Worm (Caenorhabditis elegans) whole organism, L4 larva: ENCODE data around the gene F35F10.6.

Experiments
- F10B5.3 ChIP-seq: sonication (generic microtip); optimal IDR thresholded peaks from 2 replicates; lab custom pipeline; 2016; ENCODE audit warnings: mild to moderate bottlenecking, missing genetic modification characterization, missing compliant biosample characterization
- F26F4.8 ChIP-seq: fragments of 200-800 bp; sonication (Bioruptor generic); conservative IDR thresholded peaks from 2 replicates; pipeline ENCODE4 v1.3.6; 2022; ENCODE audit warnings: missing genetic modification characterization, missing compliant biosample characterization
- F37D6.2 ChIP-seq: sonication (generic microtip); optimal IDR thresholded peaks from 2 replicates; lab custom pipeline; 2016; ENCODE audit warnings: mild to moderate bottlenecking, missing genetic modification characterization, missing compliant biosample characterization
- F49E8.2 ChIP-seq: sonication (generic microtip); optimal IDR thresholded peaks from 2 replicates; lab custom pipeline; 2016; ENCODE audit warnings: missing compliant biosample characterization, mild to moderate bottlenecking, missing genetic modification characterization, borderline replicate concordance
- T20F7.1 ChIP-seq: fragments of 200-800 bp; sonication (Bioruptor generic); optimal IDR thresholded peaks from 2 replicates; lab custom pipeline; 2018; ENCODE audit warnings: mild to moderate bottlenecking, missing genetic modification characterization, missing compliant biosample characterization
- T26A8.4 ChIP-seq: fragments of 200-800 bp; sonication (Bioruptor generic); IDR thresholded peaks from 2 replicates; pipeline ENCODE4 v1.3.6; 2022; ENCODE audit warnings: missing genetic modification characterization, missing compliant biosample characterization
- Y105C5A.15 ChIP-seq: fragments of 200-800 bp; sonication (Bioruptor generic); IDR thresholded peaks from 2 replicates; pipeline ENCODE4 v1.3.6; 2022; ENCODE audit warnings: missing genetic modification characterization, missing compliant biosample characterization
- ZK337.2 ChIP-seq: fragments of 200-800 bp; sonication (Bioruptor generic); IDR thresholded peaks from 2 replicates; pipeline ENCODE4 v1.3.6; 2022; ENCODE audit warnings: missing genetic modification reagents, missing genetic modification characterization, missing compliant biosample characterization
- aly-2 ChIP-seq: sonication (generic microtip); optimal IDR thresholded peaks from 2 replicates; lab custom pipeline; 2018; ENCODE audit warnings: missing biosample characterization, missing genetic modification characterization
- ama-1 ChIP-seq: fragments of 150-350 bp; optimal IDR thresholded peaks from 2 replicates; lab custom pipeline; 2014; ENCODE audit warnings: inconsistent platforms, mixed read lengths
- ceh-44 ChIP-seq: fragments of 200-800 bp; sonication (Bioruptor generic); IDR thresholded peaks from 2 replicates; pipeline ENCODE4 v1.3.6; 2022; ENCODE audit warnings: missing genetic modification reagents, missing genetic modification characterization, missing compliant biosample characterization
- ceh-62 ChIP-seq: sonication (generic microtip); optimal IDR thresholded peaks from 2 replicates; lab custom pipeline; 2017; ENCODE audit warnings: missing biosample characterization, missing genetic modification characterization
- daf-12 ChIP-seq: fragments of 150-350 bp; optimal IDR thresholded peaks from 2 replicates; lab custom pipeline; 2014; ENCODE audit warnings: missing biosample characterization, missing genetic modification reagents, missing genetic modification characterization
- duxl-1 ChIP-seq: sonication (generic microtip); optimal IDR thresholded peaks from 2 replicates; lab custom pipeline; 2016; ENCODE audit warnings: mild to moderate bottlenecking, missing genetic modification characterization, moderate library complexity, missing compliant biosample characterization; ENCODE audit not compliant: poor library complexity
- egl-27 ChIP-seq: sonication (generic microtip); optimal IDR thresholded peaks from 3 replicates; lab custom pipeline; 2017; ENCODE audit warnings: missing biosample characterization, missing genetic modification reagents, missing genetic modification characterization
- fkh-10 ChIP-seq: fragments of 150-350 bp; optimal IDR thresholded peaks from 2 replicates; lab custom pipeline; 2014; ENCODE audit warnings: missing biosample characterization, missing genetic modification reagents, missing genetic modification characterization
- hlh-30 ChIP-seq: sonication (generic microtip); optimal IDR thresholded peaks from 2 replicates; lab custom pipeline; 2017; ENCODE audit warnings: antibody characterized with exemption, mild to moderate bottlenecking, missing genetic modification characterization, missing compliant biosample characterization; ENCODE audit not compliant: insufficient read depth
- hmg-1.1 ChIP-seq: fragments of 200-800 bp; sonication (Bioruptor generic); IDR thresholded peaks from 2 replicates; pipeline ENCODE4 v1.3.6; 2022; ENCODE audit warnings: missing genetic modification reagents, missing genetic modification characterization, missing compliant biosample characterization
- lin-1 ChIP-seq: fragments of 200-800 bp; sonication (Bioruptor generic); IDR thresholded peaks from 2 replicates; pipeline ENCODE4 v1.3.6; 2022; ENCODE audit warnings: missing genetic modification reagents, missing genetic modification characterization, missing compliant biosample characterization
- lin-15B ChIP-seq: fragments of 150-350 bp; sonication (generic microtip); optimal IDR thresholded peaks from 3 replicates; lab custom pipeline; 2014; ENCODE audit warnings: missing biosample characterization, missing genetic modification characterization
- lin-29 ChIP-seq: fragments of 200-800 bp; sonication (Bioruptor generic); IDR thresholded peaks from 2 replicates; pipeline ENCODE4 v1.3.6; 2022; ENCODE audit warnings: missing genetic modification reagents, missing genetic modification characterization, missing compliant biosample characterization
- madf-9 ChIP-seq: fragments of 200-800 bp; sonication (Bioruptor generic); conservative IDR thresholded peaks from 2 replicates; pipeline ENCODE4 v1.3.6; 2022; ENCODE audit warnings: missing genetic modification reagents, missing genetic modification characterization, missing compliant biosample characterization
- mdl-1 ChIP-seq, 2 experiments: fragments of 150-350 bp in 1 of 2; sonication (generic microtip) in 1 of 2; optimal IDR thresholded peaks; 2 replicates each; lab custom pipeline; 2014 to 2017; ENCODE audit warnings: missing biosample characterization in 2 of 2, missing genetic modification characterization in 2 of 2
- mdt-29 ChIP-seq: fragments of 200-800 bp; sonication (Bioruptor generic); IDR thresholded peaks from 2 replicates; pipeline ENCODE4 v1.3.6; 2022; ENCODE audit warnings: missing genetic modification reagents, missing genetic modification characterization, missing compliant biosample characterization
- mxl-3 ChIP-seq: fragments of 200-800 bp; sonication (Bioruptor generic); optimal IDR thresholded peaks from 2 replicates; lab custom pipeline; 2018; ENCODE audit warnings: mild to moderate bottlenecking, missing genetic modification characterization, missing compliant biosample characterization
- nhr-102 ChIP-seq: sonication (generic microtip); optimal IDR thresholded peaks from 2 replicates; lab custom pipeline; 2016; ENCODE audit warnings: mild to moderate bottlenecking, missing genetic modification characterization, moderate library complexity, missing compliant biosample characterization
- nhr-28 ChIP-seq: fragments of 150-350 bp; optimal IDR thresholded peaks from 2 replicates; lab custom pipeline; 2014; ENCODE audit warnings: missing biosample characterization, missing genetic modification characterization
- nhr-41 ChIP-seq: fragments of 200-800 bp; sonication (Bioruptor generic); IDR thresholded peaks from 2 replicates; pipeline ENCODE4 v1.3.6; 2022; ENCODE audit warnings: missing genetic modification reagents, missing genetic modification characterization, missing compliant biosample characterization
- saeg-2 ChIP-seq: fragments of 200-800 bp; sonication (Bioruptor generic); IDR thresholded peaks from 2 replicates; pipeline ENCODE4 v1.3.6; 2022; ENCODE audit warnings: missing genetic modification reagents, missing genetic modification characterization, missing compliant biosample characterization
- sdz-12 ChIP-seq: fragments of 200-800 bp; sonication (Bioruptor generic); optimal IDR thresholded peaks from 2 replicates; lab custom pipeline; 2018; ENCODE audit warnings: mild to moderate bottlenecking, missing genetic modification characterization, missing compliant biosample characterization
- snpc-1.2 ChIP-seq: fragments of 200-800 bp; sonication (Bioruptor generic); IDR thresholded peaks from 2 replicates; pipeline ENCODE4 v1.3.6; 2022; ENCODE audit warnings: missing genetic modification reagents, missing genetic modification characterization, missing compliant biosample characterization
- spr-3 ChIP-seq: fragments of 200-800 bp; sonication (Bioruptor generic); optimal IDR thresholded peaks from 2 replicates; lab custom pipeline; 2018; ENCODE audit warnings: mild to moderate bottlenecking, missing genetic modification characterization, missing compliant biosample characterization
- tag-97 ChIP-seq: fragments of 200-800 bp; sonication (Bioruptor generic); IDR thresholded peaks from 2 replicates; pipeline ENCODE4 v1.3.6; 2022; ENCODE audit warnings: missing genetic modification characterization, missing compliant biosample characterization
- unc-39 ChIP-seq: sonication (generic microtip); optimal IDR thresholded peaks from 2 replicates; lab custom pipeline; 2017; ENCODE audit warnings: missing biosample characterization, missing genetic modification characterization
- unc-62 ChIP-seq, 3 experiments: fragments of 150-350 bp in 1 of 3; sonication (generic microtip); optimal IDR thresholded peaks in 2 of 3; peaks in 1 of 3; 1 replicate in 1 of 3; 2 replicates in 2 of 3; lab custom pipeline; 2014 to 2017; ENCODE audit warnings: missing biosample characterization in 3 of 3, missing genetic modification characterization in 3 of 3, missing genetic modification reagents in 3 of 3, missing genotype in 1 of 3
- zip-11 ChIP-seq: fragments of 200-800 bp; sonication (Bioruptor generic); IDR thresholded peaks from 2 replicates; pipeline ENCODE4 v1.3.6; 2022; ENCODE audit warnings: missing genetic modification characterization, missing compliant biosample characterization
- zip-2 ChIP-seq: fragments of 150-350 bp; optimal IDR thresholded peaks from 2 replicates; lab custom pipeline; 2014; ENCODE audit warnings: missing biosample characterization, missing genetic modification characterization
- ztf-7 ChIP-seq: fragments of 150-350 bp; optimal IDR thresholded peaks from 2 replicates; lab custom pipeline; 2014; ENCODE audit warnings: missing biosample characterization, missing genetic modification characterization

The F35F10.6 gene

ce11 chrV:3257277-3257676 lies 31.9 kb downstream of the F35F10.6 start, which contains the start of gene T28A11.22:
T28A11.22 (plus strand) TSS chrV:3257577.
- no peak for TF ChIP-seq hlh-30 (tag; lab: Kevin White, UChicago)
- TF ChIP-seq unc-62 (GFP tag; optimal IDR thresholded peaks at IDR 0.05 in 1 of 2; lab: Kevin White, UChicago), result no peak
- no peak for TF ChIP-seq unc-62 (tag; optimal IDR thresholded peaks at IDR 0.05; lab: Kevin White, UChicago)
- no peak for TF ChIP-seq lin-15B
- no peak for TF ChIP-seq aly-2 (tag; lab: Kevin White, UChicago)
- TF ChIP-seq unc-39, result no peak
- no peak for TF ChIP-seq F37D6.2 (tag; lab: Kevin White, UChicago)
- TF ChIP-seq nhr-41 (GFP tag; lab: Robert Waterston, UW), result no peak
- no peak for TF ChIP-seq ceh-62

ce11 chrV:3256809-3257208 lies 32.4 kb downstream of the F35F10.6 start:
- TF ChIP-seq duxl-1 (tag; lab: Kevin White, UChicago), result no peak
- no peak for TF ChIP-seq egl-27 (tag; lab: Kevin White, UChicago)
- no peak for TF ChIP-seq nhr-28
- no peak for TF ChIP-seq Y105C5A.15 (GFP tag; lab: Robert Waterston, UW)
- TF ChIP-seq unc-62 (GFP tag; optimal IDR thresholded peaks at IDR 0.05 in 1 of 2; lab: Kevin White, UChicago), result no peak
- TF ChIP-seq unc-62 (tag; optimal IDR thresholded peaks at IDR 0.05; lab: Kevin White, UChicago), result no peak
- TF ChIP-seq mdl-1 (tag; optimal IDR thresholded peaks at IDR 0.05; lab: Kevin White, UChicago), result no peak
- TF ChIP-seq saeg-2, result no peak
- TF ChIP-seq tag-97 (GFP tag; lab: Robert Waterston, UW), result no peak
- no peak for TF ChIP-seq zip-2
- TF ChIP-seq zip-11 (GFP tag; lab: Robert Waterston, UW), result no peak
- no peak for TF ChIP-seq madf-9 (GFP tag; lab: Robert Waterston, UW)
- no peak for TF ChIP-seq snpc-1.2 (GFP tag; lab: Robert Waterston, UW)
- no peak for TF ChIP-seq ceh-44 (GFP tag; lab: Robert Waterston, UW)

- TF ChIP-seq ceh-62, result no peak
- no peak for TF ChIP-seq mdt-29 (GFP tag; lab: Robert Waterston, UW)
- TF ChIP-seq, all 104 proteins: peak for 0
Observed at ce11 chrV:3256051-3256450, 33.1 kb downstream of the F35F10.6 start, which contains the start of gene srt-63. srt-63 (minus strand) TSS chrV:3256151.

DNA sequence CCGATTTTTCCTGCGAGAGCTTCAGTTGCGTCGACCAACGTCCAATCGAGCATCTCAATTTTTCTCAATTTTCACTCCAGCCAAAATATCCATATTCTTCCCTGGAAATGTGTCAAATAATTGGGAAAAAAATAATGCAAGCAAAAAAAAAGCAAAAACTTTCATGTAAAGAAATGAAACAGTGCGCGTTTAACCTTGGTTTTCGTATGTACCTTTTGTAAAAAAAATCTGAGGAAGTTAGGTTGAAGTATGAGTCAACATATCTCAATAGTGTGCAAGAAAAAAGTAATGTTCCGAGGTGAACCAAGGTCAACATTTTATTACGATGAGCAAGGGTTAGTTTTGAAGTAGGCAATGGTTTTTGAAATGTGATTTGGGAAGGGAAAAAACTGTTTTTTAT lies 39.0 kb downstream of the F35F10.6 start, which contains the start of gene T28A11.13:
T28A11.13 (minus strand) TSS at position 101 of the 400 bp plus-strand sequence.
- no peak for TF ChIP-seq F49E8.2 (tag; lab: Kevin White, UChicago)
- TF ChIP-seq ZK337.2 (GFP tag; lab: Robert Waterston, UW), result no peak
- no peak for TF ChIP-seq ama-1 (lab: Kevin White, UChicago)
- TF ChIP-seq T26A8.4 (GFP tag; lab: Robert Waterston, UW), result no peak

DNA sequence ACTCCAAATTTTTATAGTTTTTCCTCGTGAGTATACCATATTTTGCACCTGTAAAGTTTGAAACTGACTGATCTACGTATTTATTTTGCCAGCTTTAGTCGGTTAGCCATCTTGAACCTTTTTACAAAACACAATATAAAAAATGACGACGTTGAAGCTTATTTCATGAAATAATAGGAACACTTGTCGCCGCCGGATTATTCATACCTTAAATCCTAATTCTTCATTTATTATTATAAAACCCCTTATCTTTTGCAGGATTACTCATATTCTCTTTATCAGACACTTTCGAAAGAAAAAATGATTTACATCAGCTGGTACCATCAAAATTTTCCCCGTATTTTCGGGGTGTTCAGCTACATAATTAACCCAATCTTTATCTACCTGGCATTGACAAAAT lies 41.7 kb downstream of the F35F10.6 start, which contains the start of gene srj-8:
srj-8 (plus strand) TSS at position 301 of the 400 bp plus-strand sequence.
- TF ChIP-seq unc-39, result no peak
- no peak for TF ChIP-seq F26F4.8 (GFP tag; lab: Robert Waterston, UW)
- no peak for TF ChIP-seq sdz-12 (GFP tag; lab: Kevin White, UChicago)
- TF ChIP-seq lin-1, result no peak
- no peak for TF ChIP-seq lin-29 (GFP tag; lab: Robert Waterston, UW)
- no peak for TF ChIP-seq T20F7.1 (GFP tag; lab: Kevin White, UChicago)
- TF ChIP-seq ceh-62, result no peak
- no peak for TF ChIP-seq hmg-1.1 (GFP tag; lab: Robert Waterston, UW)
- no peak for TF ChIP-seq spr-3 (GFP tag; lab: Kevin White, UChicago)
- TF ChIP-seq fkh-10 (GFP tag; lab: Kevin White, UChicago), result no peak
- no peak for TF ChIP-seq mxl-3 (GFP tag; lab: Kevin White, UChicago)
- TF ChIP-seq nhr-102, result no peak
- TF ChIP-seq tag-97 (GFP tag; lab: Robert Waterston, UW), result no peak
- no peak for TF ChIP-seq F10B5.3 (tag; lab: Kevin White, UChicago)
- TF ChIP-seq ztf-7 (tag; lab: Kevin White, UChicago), result no peak
- TF ChIP-seq daf-12 (tag; lab: Kevin White, UChicago), result no peak
- TF ChIP-seq, all 104 proteins: peak for 0
